1 fruit fly cellular context compared by ENCODE assay signal in the genomic region with DNA sequence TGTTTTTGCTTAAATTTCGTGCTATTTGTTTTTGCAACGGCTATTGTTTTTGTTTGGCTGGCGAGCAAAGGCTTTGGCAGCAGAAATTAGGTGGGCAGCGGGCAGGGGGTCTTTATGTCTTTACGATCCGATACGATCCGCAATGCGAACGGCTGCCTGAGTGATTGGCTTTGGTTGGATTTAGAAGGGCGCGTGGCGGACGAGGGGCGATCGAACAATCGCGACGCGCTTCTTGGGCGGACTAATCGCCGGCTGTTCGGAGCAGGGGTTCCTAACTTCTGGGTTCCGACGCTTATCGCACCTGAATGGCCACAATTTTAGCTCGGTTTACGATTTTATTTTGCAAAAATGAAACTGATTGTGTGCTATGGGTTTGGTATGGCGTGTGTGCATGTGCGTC.
TF ChIP-seq lines count a peak whose summit lies in the region.

No protein-coding gene starts in this region.

TF ChIP-seq in whole organism, embryonic, 481 proteins besides CTCF, POLR2A, EP300 and RAD21 (continued from another document):
- TF ChIP-seq phol (tag; optimal IDR thresholded peaks at IDR 0.05; lab: Kevin White, UChicago): no peak
- TF ChIP-seq sd (tag; optimal IDR thresholded peaks at IDR 0.05; lab: Kevin White, UChicago): peak; percentile 81
- TF ChIP-seq fu2 (GFP tag; optimal IDR thresholded peaks at IDR 0.05; lab: Kevin White, UChicago): no peak
- TF ChIP-seq Fer3 (tag; optimal IDR thresholded peaks at IDR 0.05; lab: Kevin White, UChicago): no peak
- TF ChIP-seq zen2 (GFP tag; IDR thresholded peaks at IDR 0.05; lab: Robert Waterston, UW; ENCODE audit: partially characterized antibody): peak; percentile 27; the same call in 2 of the 3 replicates
- TF ChIP-seq CG18476 (GFP tag; optimal IDR thresholded peaks at IDR 0.05; lab: Kevin White, UChicago): peak; percentile 83
- TF ChIP-seq CG34376 (GFP tag; optimal IDR thresholded peaks at IDR 0.05; lab: Kevin White, UChicago): peak; percentile 59
- no peak for TF ChIP-seq Blimp-1 (GFP tag; optimal IDR thresholded peaks at IDR 0.05; lab: Kevin White, UChicago)
- peak; percentile 51 for TF ChIP-seq cwo (GFP tag; optimal IDR thresholded peaks at IDR 0.05; lab: Kevin White, UChicago)
- no peak for TF ChIP-seq Doc2 (GFP tag; IDR thresholded peaks at IDR 0.05; lab: Robert Waterston, UW)
- no peak for TF ChIP-seq Sox102F (GFP tag; optimal IDR thresholded peaks at IDR 0.05; lab: Kevin White, UChicago)
- TF ChIP-seq odd (GFP tag; optimal IDR thresholded peaks at IDR 0.05; lab: Kevin White, UChicago): no peak
- no peak for TF ChIP-seq CG6272 (GFP tag; IDR thresholded peaks at IDR 0.05; lab: Robert Waterston, UW)
- no peak for TF ChIP-seq ken (GFP tag; IDR thresholded peaks at IDR 0.05; lab: Robert Waterston, UW)
- TF ChIP-seq B-H2 (GFP tag; optimal IDR thresholded peaks at IDR 0.05; lab: Kevin White, UChicago): peak; percentile 42
- no peak for TF ChIP-seq Awh (GFP tag; IDR thresholded peaks at IDR 0.05; lab: Robert Waterston, UW)
- no peak for TF ChIP-seq HmgZ (tag; optimal IDR thresholded peaks at IDR 0.05; lab: Kevin White, UChicago)
- TF ChIP-seq CG2202 (tag; optimal IDR thresholded peaks at IDR 0.05; lab: Kevin White, UChicago): no peak
- TF ChIP-seq CG2678 (tag; optimal IDR thresholded peaks at IDR 0.05; lab: Kevin White, UChicago): no peak
- TF ChIP-seq maf-S (GFP tag; optimal IDR thresholded peaks at IDR 0.05; lab: Kevin White, UChicago): no peak
- peak; percentile 82 for TF ChIP-seq Hey (tag; optimal IDR thresholded peaks at IDR 0.05; lab: Kevin White, UChicago)
- no peak for TF ChIP-seq knrl (GFP tag; IDR thresholded peaks at IDR 0.05; lab: Robert Waterston, UW; ENCODE audit: partially characterized antibody)
- no peak for TF ChIP-seq CG7928 (GFP tag; optimal IDR thresholded peaks at IDR 0.05; lab: Kevin White, UChicago)
- TF ChIP-seq slbo (GFP tag; IDR thresholded peaks at IDR 0.05; lab: Robert Waterston, UW): peak; percentile 31; the same call in 1 of the 2 replicates
- TF ChIP-seq gro (GFP tag; optimal IDR thresholded peaks at IDR 0.05; lab: Kevin White, UChicago): peak; percentile 83
- TF ChIP-seq crp (GFP tag; optimal IDR thresholded peaks at IDR 0.05; lab: Kevin White, UChicago): no peak
- 0 out of 2 replicates have a peak, but pooled peaks have one; percentile 7 for TF ChIP-seq NFAT (GFP tag; IDR thresholded peaks at IDR 0.05; lab: Robert Waterston, UW)
- no peak for TF ChIP-seq Dip2 (GFP tag; IDR thresholded peaks at IDR 0.05; lab: Robert Waterston, UW)
- TF ChIP-seq Ets65A (GFP tag; lab: Kevin White, UChicago): peak; percentile 36
- no peak for TF ChIP-seq seq (GFP tag; IDR thresholded peaks at IDR 0.05; lab: Robert Waterston, UW)
- no peak for TF ChIP-seq bab2 (GFP tag; optimal IDR thresholded peaks at IDR 0.05; lab: Kevin White, UChicago)
- no peak for TF ChIP-seq Fer2 (tag; optimal IDR thresholded peaks at IDR 0.05; lab: Kevin White, UChicago)
- TF ChIP-seq Jarid2 (GFP tag; optimal IDR thresholded peaks at IDR 0.05; lab: Kevin White, UChicago): no peak
- TF ChIP-seq lab (GFP tag; optimal IDR thresholded peaks at IDR 0.05; lab: Kevin White, UChicago): peak; percentile 1
- peak; percentile 34; the same call in 1 of the 2 replicates for TF ChIP-seq CG11247 (GFP tag; IDR thresholded peaks at IDR 0.05; lab: Robert Waterston, UW)
- no peak for TF ChIP-seq Mrtf (GFP tag; IDR thresholded peaks at IDR 0.05; lab: Robert Waterston, UW)
- no peak for TF ChIP-seq CG3726 (GFP tag; IDR thresholded peaks at IDR 0.05; lab: Robert Waterston, UW)
- no peak for TF ChIP-seq kah (GFP tag; optimal IDR thresholded peaks at IDR 0.05; lab: Kevin White, UChicago)
- no peak for TF ChIP-seq CG31224 (GFP tag; IDR thresholded peaks at IDR 0.05; lab: Robert Waterston, UW)
- TF ChIP-seq CG6765 (GFP tag; optimal IDR thresholded peaks at IDR 0.05; lab: Kevin White, UChicago): no peak
- no peak for TF ChIP-seq vvl (GFP tag; IDR thresholded peaks at IDR 0.05; lab: Robert Waterston, UW)
- no peak for TF ChIP-seq Mad (GFP tag; optimal IDR thresholded peaks at IDR 0.05; lab: Kevin White, UChicago)
- TF ChIP-seq Dref (GFP tag; IDR thresholded peaks at IDR 0.05; lab: Robert Waterston, UW): no peak
- 0 out of 4 replicates have a peak, but pooled peaks have one; percentile 33 for TF ChIP-seq chinmo (GFP tag; IDR thresholded peaks at IDR 0.05; lab: Robert Waterston, UW; ENCODE audit: partially characterized antibody)
- no peak for TF ChIP-seq Usf (GFP tag; optimal IDR thresholded peaks at IDR 0.05; lab: Kevin White, UChicago)
- TF ChIP-seq kay (GFP tag; optimal IDR thresholded peaks at IDR 0.05; lab: Kevin White, UChicago): no peak
- TF ChIP-seq CG4282 (GFP tag; optimal IDR thresholded peaks at IDR 0.05; lab: Kevin White, UChicago): no peak
- TF ChIP-seq HLHmδ (GFP tag; optimal IDR thresholded peaks at IDR 0.05; lab: Kevin White, UChicago): no peak
- TF ChIP-seq CG2120 (GFP tag; optimal IDR thresholded peaks at IDR 0.05; lab: Kevin White, UChicago): peak; percentile 2
- TF ChIP-seq CG3995 (GFP tag; optimal IDR thresholded peaks at IDR 0.05; lab: Kevin White, UChicago): no peak
- peak; percentile 58 for TF ChIP-seq Deaf1 (tag; optimal IDR thresholded peaks at IDR 0.05; lab: Kevin White, UChicago)
- no peak for TF ChIP-seq CG3838 (GFP tag; optimal IDR thresholded peaks at IDR 0.05; lab: Kevin White, UChicago)
- TF ChIP-seq fd64A (GFP tag; optimal IDR thresholded peaks at IDR 0.05; lab: Kevin White, UChicago): no peak
- no peak for TF ChIP-seq so (GFP tag; IDR thresholded peaks at IDR 0.05; lab: Robert Waterston, UW)
- no peak for TF ChIP-seq pros (GFP tag; optimal IDR thresholded peaks at IDR 0.05; lab: Kevin White, UChicago)
- TF ChIP-seq ro (GFP tag; IDR thresholded peaks at IDR 0.05; lab: Robert Waterston, UW): no peak
- no peak for TF ChIP-seq CG14441 (GFP tag; IDR thresholded peaks at IDR 0.05; lab: Robert Waterston, UW)
- TF ChIP-seq corto (GFP tag; optimal IDR thresholded peaks at IDR 0.05; lab: Kevin White, UChicago): peak; percentile 12
- no peak for TF ChIP-seq CG12219 (GFP tag; optimal IDR thresholded peaks at IDR 0.05; lab: Kevin White, UChicago)
- TF ChIP-seq D (optimal IDR thresholded peaks at IDR 0.05; lab: Kevin White, UChicago): no peak
- no peak for TF ChIP-seq D (GFP tag; optimal IDR thresholded peaks at IDR 0.05; lab: Kevin White, UChicago)
- TF ChIP-seq CG17568 (GFP tag; optimal IDR thresholded peaks at IDR 0.05; lab: Kevin White, UChicago): no peak
- no peak for TF ChIP-seq CG16815 (GFP tag; optimal IDR thresholded peaks at IDR 0.05; lab: Kevin White, UChicago)
- TF ChIP-seq CG4360 (GFP tag; IDR thresholded peaks at IDR 0.05; lab: Robert Waterston, UW): no peak
- TF ChIP-seq ems (GFP tag; optimal IDR thresholded peaks at IDR 0.05; lab: Kevin White, UChicago): no peak
- TF ChIP-seq CG10979 (tag; optimal IDR thresholded peaks at IDR 0.05; lab: Kevin White, UChicago): no peak
- TF ChIP-seq psq (GFP tag; optimal IDR thresholded peaks at IDR 0.05; lab: Kevin White, UChicago): no peak
- no peak for TF ChIP-seq CG11696 (GFP tag; IDR thresholded peaks at IDR 0.05; lab: Robert Waterston, UW)
- no peak for TF ChIP-seq mirr (GFP tag; optimal IDR thresholded peaks at IDR 0.05; lab: Kevin White, UChicago)
- TF ChIP-seq Vsx1 (GFP tag; optimal IDR thresholded peaks at IDR 0.05; lab: Kevin White, UChicago): peak; percentile 38
- TF ChIP-seq CG4328 (GFP tag; optimal IDR thresholded peaks at IDR 0.05; lab: Kevin White, UChicago): no peak
- no peak for TF ChIP-seq Lpt (GFP tag; optimal IDR thresholded peaks at IDR 0.05; lab: Kevin White, UChicago)
- no peak for TF ChIP-seq sim (GFP tag; IDR thresholded peaks at IDR 0.05; lab: Robert Waterston, UW)
- no peak for TF ChIP-seq her (GFP tag; optimal IDR thresholded peaks at IDR 0.05; lab: Kevin White, UChicago)
- peak; percentile 62; the same call in 1 of the 2 replicates for TF ChIP-seq rib (GFP tag; IDR thresholded peaks at IDR 0.05; lab: Robert Waterston, UW)
- TF ChIP-seq sob (GFP tag; IDR thresholded peaks at IDR 0.05; lab: Robert Waterston, UW): 0 out of 2 replicates have a peak, but pooled peaks have one; percentile 16
- TF ChIP-seq CHES-1-like (GFP tag; optimal IDR thresholded peaks at IDR 0.05; lab: Kevin White, UChicago): no peak
- no peak for TF ChIP-seq CG4617 (GFP tag; optimal IDR thresholded peaks at IDR 0.05; lab: Kevin White, UChicago; ENCODE audit: borderline replicate concordance)
- no peak for TF ChIP-seq CG10321 (GFP tag; IDR thresholded peaks at IDR 0.05; lab: Robert Waterston, UW)
- peak; percentile 85 for TF ChIP-seq CG10543 (GFP tag; optimal IDR thresholded peaks at IDR 0.05; lab: Kevin White, UChicago)
- TF ChIP-seq hkb (optimal IDR thresholded peaks at IDR 0.05; lab: Kevin White, UChicago): peak; percentile 13
- TF ChIP-seq hkb (GFP tag; IDR thresholded peaks at IDR 0.05; lab: Robert Waterston, UW): no peak
- no peak for TF ChIP-seq Lhr (GFP tag; optimal IDR thresholded peaks at IDR 0.05; lab: Kevin White, UChicago)
- peak; percentile 18; the same call in 1 of the 2 replicates for TF ChIP-seq CG9932 (GFP tag; IDR thresholded peaks at IDR 0.05; lab: Robert Waterston, UW)
- no peak for TF ChIP-seq CG33213 (GFP tag; optimal IDR thresholded peaks at IDR 0.05; lab: Kevin White, UChicago)
- TF ChIP-seq abd-A (tag; optimal IDR thresholded peaks at IDR 0.05; lab: Kevin White, UChicago): peak; percentile 25
- no peak for TF ChIP-seq CG14965 (GFP tag; optimal IDR thresholded peaks at IDR 0.05; lab: Kevin White, UChicago; ENCODE audit: borderline replicate concordance)
- TF ChIP-seq exex (tag; optimal IDR thresholded peaks at IDR 0.05; lab: Kevin White, UChicago): peak; percentile 79
- TF ChIP-seq CG12744 (GFP tag; optimal IDR thresholded peaks at IDR 0.05; lab: Kevin White, UChicago): no peak
- no peak for TF ChIP-seq CG2875 (GFP tag; optimal IDR thresholded peaks at IDR 0.05; lab: Kevin White, UChicago)
- TF ChIP-seq sug (tag; optimal IDR thresholded peaks at IDR 0.05; lab: Kevin White, UChicago): peak; percentile 87
- no peak for TF ChIP-seq tna (GFP tag; IDR thresholded peaks at IDR 0.05; lab: Robert Waterston, UW; ENCODE audit: partially characterized antibody)
